Worm (Caenorhabditis elegans) whole organism, L1 larva: ENCODE data around the gene lgg-3.

Source experiments
- aly-2 ChIP-seq: fragments of 150-350 bp; optimal IDR thresholded peaks from 2 replicates; lab custom pipeline; 2014; ENCODE audit warnings: missing biosample characterization, missing genetic modification characterization
- blmp-1 ChIP-seq: fragments of 150-350 bp; optimal IDR thresholded peaks from 2 replicates; lab custom pipeline; 2014; ENCODE audit warnings: missing biosample characterization, missing genetic modification characterization
- ceh-82 ChIP-seq, 3 experiments: fragments of 150-350 bp in 1 of 3; sonication (generic microtip) in 2 of 3; optimal IDR thresholded peaks; 2 replicates each; lab custom pipeline; 2014 to 2017; ENCODE audit warnings: missing biosample characterization in 3 of 3, missing genetic modification characterization in 3 of 3
- ceh-88 ChIP-seq: fragments of 200-800 bp; sonication (Bioruptor generic); IDR thresholded peaks from 2 replicates; pipeline ENCODE4 v1.3.6; 2022; ENCODE audit warnings: missing genetic modification characterization, missing compliant biosample characterization
- dpl-1 ChIP-seq, 3 experiments: fragments of 150-350 bp in 2 of 3; sonication (generic microtip) in 1 of 3; optimal IDR thresholded peaks; 2 replicates each; lab custom pipeline; 2014 to 2017; ENCODE audit warnings: missing biosample characterization in 3 of 3, missing genetic modification characterization in 3 of 3, missing genetic modification reagents in 3 of 3
- efl-1 ChIP-seq, 4 experiments: fragments of 150-350 bp; optimal IDR thresholded peaks in 3 of 4; peaks in 1 of 4; 1 replicate in 1 of 4; 2 replicates in 3 of 4; lab custom pipeline; 2014; ENCODE audit warnings: missing biosample characterization in 2 of 4, missing genetic modification characterization in 2 of 4, missing genetic modification reagents in 2 of 4
- egl-27 ChIP-seq, 2 experiments: fragments of 150-350 bp in 1 of 2; sonication (generic microtip); optimal IDR thresholded peaks; 3 replicates each; lab custom pipeline; 2017 to 2018; ENCODE audit warnings: missing biosample characterization in 2 of 2, missing genetic modification characterization in 2 of 2, missing genetic modification reagents in 2 of 2
- fkh-4 ChIP-seq: sonication (generic microtip); optimal IDR thresholded peaks from 2 replicates; lab custom pipeline; 2016; ENCODE audit warnings: missing compliant biosample characterization, missing genetic modification characterization, borderline replicate concordance
- fkh-8 ChIP-seq: sonication (generic microtip); optimal IDR thresholded peaks from 2 replicates; lab custom pipeline; 2016; ENCODE audit warnings: mild to moderate bottlenecking, missing genetic modification characterization, missing compliant biosample characterization
- hpl-2 ChIP-seq: fragments of 150-350 bp; optimal IDR thresholded peaks from 2 replicates; lab custom pipeline; 2014; ENCODE audit warnings: missing biosample characterization, missing genetic modification reagents, missing genetic modification characterization
- lin-14 ChIP-seq: fragments of 200-800 bp; sonication (Bioruptor generic); optimal IDR thresholded peaks from 2 replicates; lab custom pipeline; 2018; ENCODE audit warnings: mild to moderate bottlenecking, missing genetic modification characterization, moderate library complexity, missing compliant biosample characterization
- lin-35 ChIP-seq, 2 experiments: fragments of 150-350 bp; optimal IDR thresholded peaks; 2 replicates each; lab custom pipeline; 2014; ENCODE audit warnings: missing biosample characterization in 2 of 2, missing genetic modification characterization in 2 of 2, missing genetic modification reagents in 2 of 2
- lir-3 ChIP-seq: sonication (generic microtip); optimal IDR thresholded peaks from 2 replicates; lab custom pipeline; 2016; ENCODE audit warnings: mild to moderate bottlenecking, missing genetic modification characterization, moderate library complexity, missing compliant biosample characterization; ENCODE audit not compliant: poor library complexity
- lsy-2 ChIP-seq, 2 experiments: fragments of 150-350 bp; optimal IDR thresholded peaks; 2 replicates each; lab custom pipeline; 2014; ENCODE audit warnings: missing biosample characterization in 2 of 2, missing genetic modification characterization in 2 of 2
- mab-9 ChIP-seq: fragments of 200-800 bp; sonication (Bioruptor generic); IDR thresholded peaks from 2 replicates; pipeline ENCODE4 v1.3.6; 2022; ENCODE audit warnings: missing genetic modification reagents, missing genetic modification characterization, missing compliant biosample characterization
- mef-2 ChIP-seq: fragments of 150-350 bp; optimal IDR thresholded peaks from 2 replicates; lab custom pipeline; 2014; ENCODE audit warnings: missing biosample characterization, missing genetic modification characterization
- mep-1 ChIP-seq: fragments of 150-350 bp; optimal IDR thresholded peaks from 2 replicates; lab custom pipeline; 2014; ENCODE audit warnings: missing biosample characterization, missing genetic modification characterization
- nhr-19 ChIP-seq: fragments of 200-800 bp; sonication (Bioruptor generic); conservative IDR thresholded peaks from 2 replicates; pipeline ENCODE4 v1.3.6; 2022; ENCODE audit warnings: missing genetic modification characterization, missing compliant biosample characterization
- nhr-71 ChIP-seq: sonication (generic microtip); optimal IDR thresholded peaks from 2 replicates; lab custom pipeline; 2016; ENCODE audit warnings: mild to moderate bottlenecking, missing genetic modification characterization, moderate library complexity, missing compliant biosample characterization
- nhr-84 ChIP-seq: sonication (generic microtip); optimal IDR thresholded peaks from 2 replicates; lab custom pipeline; 2017; ENCODE audit warnings: missing biosample characterization, missing genetic modification characterization
- nhr-85 ChIP-seq: sonication (generic microtip); peaks from one replicate; lab custom pipeline; 2016; ENCODE audit warnings: missing genetic modification characterization, inconsistent platforms, missing compliant biosample characterization
- pag-3 ChIP-seq: sonication (generic microtip); optimal IDR thresholded peaks from 2 replicates; lab custom pipeline; 2017; ENCODE audit warnings: missing genetic modification characterization, mild to moderate bottlenecking, missing compliant biosample characterization, antibody characterized with exemption, borderline replicate concordance; ENCODE audit not compliant: insufficient read depth
- tbx-2 ChIP-seq: sonication (generic microtip); optimal IDR thresholded peaks from 2 replicates; lab custom pipeline; 2016; ENCODE audit warnings: missing genetic modification characterization, missing compliant biosample characterization
- unc-98 ChIP-seq: fragments of 200-800 bp; sonication (Bioruptor generic); IDR thresholded peaks from 2 replicates; pipeline ENCODE4 v1.3.6; 2022; ENCODE audit warnings: missing genetic modification characterization, missing compliant biosample characterization
- ztf-11 ChIP-seq, 2 experiments: sonication (generic microtip); optimal IDR thresholded peaks; 2 replicates each; lab custom pipeline; 2016 to 2017; ENCODE audit warnings: missing genetic modification characterization in 2 of 2, missing biosample characterization in 1 of 2, missing compliant biosample characterization in 1 of 2

lgg-3 gene

DNA sequence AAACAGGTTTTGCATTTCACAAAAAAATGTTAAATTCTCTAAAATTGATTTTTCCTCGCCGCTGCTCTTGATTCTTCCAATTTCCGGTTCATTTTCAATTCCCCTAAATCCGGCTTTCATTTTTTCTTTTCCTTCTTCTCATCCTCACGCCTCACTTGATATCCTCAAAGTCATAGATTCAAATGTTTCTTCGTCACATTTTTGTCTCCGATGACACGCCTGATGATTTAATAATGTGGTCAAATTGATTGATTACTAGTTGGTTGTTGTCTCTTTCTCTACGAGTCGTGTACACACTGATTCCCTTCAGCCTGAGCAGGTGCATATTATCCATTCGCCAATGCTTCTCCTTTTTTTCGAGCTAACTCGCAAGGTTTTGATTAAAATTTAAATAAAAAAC lies 23.7 kb upstream of the lgg-3 start:
- TF ChIP-seq blmp-1 (tag; lab: Kevin White, UChicago) = peak; percentile 21
- TF ChIP-seq ceh-88 (GFP tag; lab: Robert Waterston, UW) = no peak

DNA sequence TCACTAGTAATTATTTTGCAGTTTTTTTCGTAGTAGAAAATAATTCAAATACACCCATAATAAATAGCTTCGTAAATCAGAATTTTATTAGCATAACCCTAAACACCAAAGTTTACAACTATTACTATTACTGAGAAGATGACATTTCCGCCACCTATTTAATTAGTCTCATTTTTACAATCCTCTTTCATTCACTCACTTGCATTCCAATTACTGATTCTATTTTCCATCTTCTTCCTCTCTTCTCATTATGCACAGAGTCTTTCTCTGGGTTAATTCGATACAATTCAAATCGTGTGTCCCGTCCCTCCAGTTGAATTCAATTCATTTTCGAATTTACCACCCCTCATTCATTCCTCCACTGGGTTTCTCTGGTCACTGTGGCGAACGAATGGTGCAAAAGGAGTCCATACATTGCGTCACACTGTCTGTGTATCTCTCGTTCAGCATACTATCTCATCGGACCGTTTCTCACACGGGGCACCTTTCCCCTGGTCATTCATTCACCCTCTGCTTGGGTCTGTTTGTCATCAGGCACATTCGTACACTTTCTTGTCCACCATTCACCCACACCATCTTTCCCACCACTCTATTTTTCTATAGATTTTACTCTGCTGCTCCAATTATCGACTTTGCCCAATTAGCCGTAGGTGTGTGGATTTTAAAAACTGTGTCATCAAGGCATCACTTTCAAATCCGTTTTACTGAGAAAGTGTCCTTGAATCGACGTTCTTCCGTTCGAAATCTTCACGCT lies 22.6 kb upstream of the lgg-3 start:
- TF ChIP-seq lir-3 (no peak), efl-1 (optimal IDR thresholded peaks at IDR 0.05; lab: Kevin White, UChicago) (no peak), efl-1 (GFP tag; optimal IDR thresholded peaks at IDR 0.05 in 1 of 2; lab: Kevin White, UChicago) (peak in 1 of 2 experiments; percentile 60), nhr-85 (tag; lab: Kevin White, UChicago) (peak; percentile 53), tbx-2 (tag; lab: Kevin White, UChicago) (no peak), lin-14 (peak; percentile 54), ztf-11 (tag; optimal IDR thresholded peaks at IDR 0.05; lab: Kevin White, UChicago) (peak in 1 of 2 experiments; percentile 27)
- TF ChIP-seq, all 84 proteins: peak for 4

DNA sequence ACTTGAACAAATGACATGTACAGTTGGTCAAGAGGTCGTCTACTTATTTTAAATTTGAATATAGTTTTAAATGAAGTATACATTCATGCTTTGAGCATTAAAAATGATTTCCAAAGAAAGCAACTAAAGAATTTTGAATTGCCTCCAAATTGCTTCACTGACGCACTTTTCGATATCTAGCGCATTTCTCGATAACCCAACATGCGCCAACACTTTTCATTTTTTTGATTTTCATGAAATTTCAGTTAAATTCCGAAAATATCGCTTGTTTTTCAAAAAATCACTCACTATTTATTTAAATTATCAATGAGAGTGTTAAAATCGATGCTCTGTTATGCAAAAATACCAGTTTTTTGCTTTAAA lies 22.0 kb upstream of the lgg-3 start:
- no peak for TF ChIP-seq ceh-82 (tag; optimal IDR thresholded peaks at IDR 0.05; lab: Kevin White, UChicago)
- peak; percentile 76 to 81 for TF ChIP-seq lin-35 (GFP tag; optimal IDR thresholded peaks at IDR 0.05; lab: Kevin White, UChicago)
- no peak for TF ChIP-seq nhr-71 (tag; lab: Kevin White, UChicago)
- TF ChIP-seq pag-3 (tag; lab: Kevin White, UChicago) = no peak
- no peak for TF ChIP-seq nhr-84 (tag; lab: Kevin White, UChicago)
- no peak for TF ChIP-seq hpl-2 (GFP tag; lab: Kevin White, UChicago)
- peak; percentile 75 to 98 for TF ChIP-seq efl-1 (optimal IDR thresholded peaks at IDR 0.05; lab: Kevin White, UChicago)
- TF ChIP-seq efl-1 (GFP tag; optimal IDR thresholded peaks at IDR 0.05 in 1 of 2; lab: Kevin White, UChicago) = peak; percentile 72 to 96
- TF ChIP-seq mep-1 (tag; lab: Kevin White, UChicago) = no peak
- TF ChIP-seq dpl-1 (GFP tag; optimal IDR thresholded peaks at IDR 0.05; lab: Kevin White, UChicago) = peak; percentile 46 to 80 (median 71)
- peak in 1 of 2 experiments; percentile 4 for TF ChIP-seq lsy-2 (tag; optimal IDR thresholded peaks at IDR 0.05; lab: Kevin White, UChicago)

DNA sequence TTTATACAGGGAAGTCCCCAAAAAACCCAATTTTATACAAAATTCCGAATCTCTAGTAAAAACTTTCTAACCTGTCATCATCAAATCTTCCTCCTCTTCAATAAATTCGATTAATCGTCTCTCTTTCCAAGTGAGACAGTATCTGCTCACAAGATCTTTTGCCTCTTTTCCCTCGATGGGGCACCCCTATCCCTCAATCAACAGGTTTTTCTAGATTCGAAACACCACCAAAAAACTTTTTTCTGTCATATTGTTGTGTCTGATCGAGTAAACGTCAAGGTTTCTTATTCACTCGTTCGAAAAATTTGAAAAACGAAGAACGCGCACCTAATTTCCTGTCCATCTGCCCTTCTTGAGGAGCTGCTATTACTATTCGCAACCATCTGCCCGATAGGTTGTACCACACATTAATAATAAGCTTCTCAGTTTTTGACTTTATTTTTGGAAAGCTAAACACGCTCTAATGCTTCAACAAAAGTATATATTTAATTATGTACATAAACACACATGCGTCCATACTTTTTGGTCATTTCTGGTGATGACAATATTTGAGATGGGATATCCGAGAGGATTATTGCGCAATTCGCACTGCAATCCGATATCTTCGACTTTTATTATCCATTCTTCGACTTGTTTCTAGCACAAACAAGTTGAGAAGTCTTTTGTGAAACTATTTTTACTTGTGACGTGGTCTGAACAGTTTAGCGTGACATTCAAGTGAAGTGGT lies 21.5 kb upstream of the lgg-3 start:
- no peak for TF ChIP-seq aly-2 (tag; lab: Kevin White, UChicago)
- peak; percentile 70 for TF ChIP-seq nhr-85 (tag; lab: Kevin White, UChicago)
- peak; percentile 6 for TF ChIP-seq blmp-1 (tag; lab: Kevin White, UChicago)
- no peak for TF ChIP-seq fkh-8
- no peak for TF ChIP-seq lir-3
- no peak for TF ChIP-seq unc-98 (GFP tag; lab: Robert Waterston, UW)
- no peak for TF ChIP-seq mab-9
- TF ChIP-seq lin-14 = peak; percentile 24

DNA sequence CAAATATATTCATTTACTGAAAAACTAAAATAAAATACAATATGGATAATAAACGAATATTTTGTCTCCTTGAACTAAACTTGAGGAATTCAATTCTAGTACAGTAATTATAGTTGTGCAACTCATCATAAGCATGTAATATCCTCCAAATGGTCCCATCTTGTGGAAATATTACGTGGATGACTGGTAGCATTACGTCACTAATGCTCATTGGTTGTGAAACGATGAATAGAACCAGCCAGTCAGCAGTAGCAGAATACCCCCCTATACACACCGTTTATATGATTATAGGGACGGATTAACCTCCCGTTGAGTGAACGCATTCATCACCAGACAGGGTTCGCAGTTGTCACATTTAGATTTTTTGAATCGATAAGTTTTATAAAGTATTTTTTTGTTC lies 20.6 kb upstream of the lgg-3 start:
- no peak for TF ChIP-seq mef-2
- TF ChIP-seq nhr-19 (GFP tag; lab: Robert Waterston, UW) = no peak

DNA sequence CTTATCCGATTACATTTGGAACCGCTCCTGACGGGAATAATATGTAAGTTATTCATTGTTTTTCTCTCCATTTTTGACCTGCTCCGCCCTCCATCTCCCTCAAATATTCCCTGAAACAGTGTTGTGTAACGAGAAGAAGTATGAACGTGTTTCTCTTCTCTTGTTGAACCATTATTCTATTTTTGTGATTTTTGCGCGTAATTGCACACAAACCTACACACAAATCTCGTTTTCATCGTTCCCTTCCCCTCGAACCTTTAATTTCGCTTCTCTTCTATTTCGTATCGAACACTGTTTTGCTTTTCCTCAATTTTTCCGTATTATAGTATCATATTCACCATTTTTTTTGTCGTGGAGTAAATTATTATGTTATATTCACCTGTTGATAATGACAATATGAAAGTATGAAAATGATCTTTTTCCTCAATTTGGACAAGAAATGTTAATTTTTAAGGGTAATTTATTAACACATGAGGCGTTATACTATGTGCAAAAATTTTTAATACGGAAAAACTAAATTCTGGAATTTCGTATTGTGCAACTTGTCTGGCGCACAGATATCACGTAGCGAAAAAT lies 19.4 kb upstream of the lgg-3 start:
- TF ChIP-seq fkh-4 (tag; lab: Kevin White, UChicago) (no peak), efl-1 (optimal IDR thresholded peaks at IDR 0.05; lab: Kevin White, UChicago) (no peak), efl-1 (GFP tag; optimal IDR thresholded peaks at IDR 0.05 in 1 of 2; lab: Kevin White, UChicago) (no peak), egl-27 (tag; optimal IDR thresholded peaks at IDR 0.05; lab: Kevin White, UChicago) (no peak)
